Worm (Caenorhabditis elegans) whole organism, L3 larva: Measurements from ENCODE around the gene cyp-14A3.

Experiments used
- R02D3.7 ChIP-seq: fragments of 150-350 bp; optimal IDR thresholded peaks from 2 replicates; lab custom pipeline; 2014; ENCODE audit warnings: missing biosample characterization, missing genetic modification characterization
- ama-1 ChIP-seq: fragments of 150-350 bp; optimal IDR thresholded peaks from 2 replicates; lab custom pipeline; 2018
- ceh-82 ChIP-seq: fragments of 150-350 bp; optimal IDR thresholded peaks from 2 replicates; lab custom pipeline; 2014; ENCODE audit warnings: missing biosample characterization, missing genetic modification characterization
- ceh-9 ChIP-seq: sonication (generic microtip); optimal IDR thresholded peaks from 2 replicates; lab custom pipeline; 2018; ENCODE audit warnings: missing biosample characterization, missing genetic modification characterization
- egl-27 ChIP-seq: sonication (generic microtip); optimal IDR thresholded peaks from 4 replicates; lab custom pipeline; 2017; ENCODE audit warnings: missing biosample characterization, missing genetic modification reagents, missing genetic modification characterization
- nhr-76 ChIP-seq: fragments of 150-350 bp; sonication (generic microtip); optimal IDR thresholded peaks from 5 replicates; lab custom pipeline; 2014; ENCODE audit warnings: missing biosample characterization, missing genetic modification characterization
- snpc-4 ChIP-seq: fragments of 150-350 bp; optimal IDR thresholded peaks from 2 replicates; lab custom pipeline; 2014; ENCODE audit warnings: missing biosample characterization, missing genetic modification characterization
- unc-62 ChIP-seq: fragments of 150-350 bp; sonication (generic microtip); optimal IDR thresholded peaks from 4 replicates; lab custom pipeline; 2014; ENCODE audit warnings: missing biosample characterization, missing genetic modification reagents, missing genetic modification characterization

DNA sequence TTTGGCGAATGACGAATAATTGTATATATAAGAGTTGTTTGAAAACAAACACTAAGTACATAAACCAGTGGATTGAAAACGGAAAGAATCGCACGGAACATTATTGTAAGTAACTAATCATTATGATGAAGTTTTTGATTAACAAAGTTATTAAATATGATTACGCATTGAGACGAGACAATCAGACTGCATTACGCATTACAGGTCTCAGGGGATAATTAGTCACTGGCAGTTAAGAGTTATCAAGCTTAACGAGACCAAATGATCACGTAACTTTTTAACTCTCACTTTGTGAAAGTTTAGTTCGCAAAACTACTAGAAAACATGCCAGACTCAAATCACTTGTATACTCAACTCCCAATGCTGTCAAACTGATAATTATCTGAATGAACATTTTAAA lies 29.4 kb upstream of the cyp-14A3 start, which contains the start of gene srd-42:
- TF ChIP-seq nhr-76 (tag; lab: Kevin White, UChicago) (no peak), snpc-4 (tag; lab: Kevin White, UChicago) (no peak), ceh-82 (tag; lab: Kevin White, UChicago) (no peak), unc-62 (GFP tag; lab: Kevin White, UChicago) (no peak), ceh-9 (no peak), egl-27 (tag; lab: Kevin White, UChicago) (no peak), ama-1 (lab: Kevin White, UChicago) (no peak), R02D3.7 (tag; lab: Kevin White, UChicago) (no peak)
